Worm (Caenorhabditis elegans): ENCODE measurements around the gene vhl-1.

DNA sequence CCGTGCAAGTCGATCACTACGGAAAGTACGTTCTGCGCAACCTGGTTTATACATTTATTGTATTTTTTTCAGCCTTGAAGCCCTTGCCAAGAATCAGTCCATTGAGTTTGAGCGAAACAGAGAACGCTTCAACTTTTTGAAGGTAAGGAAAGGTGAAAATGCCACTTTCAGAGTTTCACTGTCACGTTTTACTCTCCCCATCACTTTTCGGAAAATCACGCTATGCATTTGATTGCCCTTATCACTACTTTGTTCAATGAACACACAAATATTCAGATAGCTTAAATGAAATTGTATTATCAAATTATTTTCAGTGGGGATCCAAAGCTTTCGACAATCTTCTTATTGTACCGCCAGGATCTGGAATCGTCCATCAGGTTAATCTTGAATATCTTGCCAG, 33.3 kb downstream of the vhl-1 start:
- TF ChIP-seq alr-1 (tag; optimal IDR thresholded peaks at IDR 0.05; ENCODE audit: borderline replicate concordance) = no peak
- TF ChIP-seq fkh-8 (tag; optimal IDR thresholded peaks at IDR 0.05) = no peak
- TF ChIP-seq rnt-1 (tag; optimal IDR thresholded peaks at IDR 0.05) = no peak
- TF ChIP-seq nhr-12 (tag; optimal IDR thresholded peaks at IDR 0.05) = no peak
- no peak for TF ChIP-seq fkh-10 (GFP tag; optimal IDR thresholded peaks at IDR 0.05)
